Worm (Caenorhabditis elegans): ENCODE data around the gene C27F2.6.

The C27F2.6 gene

ce11 chrIII:5013915-5014346, 33.7 kb upstream of the C27F2.6 start (continued):
- TF ChIP-seq Y75B8A.6 (GFP tag; IDR thresholded peaks at IDR 0.05): no peak
- TF ChIP-seq nhr-77 (tag; optimal IDR thresholded peaks at IDR 0.05): peak; percentile 85
- TF ChIP-seq zip-2 (tag; optimal IDR thresholded peaks at IDR 0.05): peak; percentile 34
- no peak for TF ChIP-seq daf-8 (GFP tag; IDR thresholded peaks at IDR 0.05)
- TF ChIP-seq tag-97 (GFP tag; IDR thresholded peaks at IDR 0.05): no peak
- no peak for TF ChIP-seq ztf-11 (tag; optimal IDR thresholded peaks at IDR 0.05)
- peak; percentile 73 for TF ChIP-seq mxl-3 (GFP tag; optimal IDR thresholded peaks at IDR 0.05)
- TF ChIP-seq F37D6.2 (tag; optimal IDR thresholded peaks at IDR 0.05): peak; percentile 85
- no peak for TF ChIP-seq lin-15B (tag; optimal IDR thresholded peaks at IDR 0.05)
- no peak for TF ChIP-seq F26F4.8 (GFP tag; conservative IDR thresholded peaks at IDR 0.05)
- TF ChIP-seq nhr-111 (GFP tag; optimal IDR thresholded peaks at IDR 0.05): no peak
- TF ChIP-seq hlh-30 (tag; optimal IDR thresholded peaks at IDR 0.05; ENCODE audit: insufficient read depth): peak; percentile 82
- TF ChIP-seq ZK546.5 (tag; optimal IDR thresholded peaks at IDR 0.05): no peak
- TF ChIP-seq fkh-10 (GFP tag; optimal IDR thresholded peaks at IDR 0.05): peak; percentile 70
- TF ChIP-seq aha-1 (tag): peak; percentile 98
- TF ChIP-seq lim-7 (GFP tag; IDR thresholded peaks at IDR 0.05): 0 out of 2 replicates have a peak, but pooled peaks have one; percentile 35
- no peak for TF ChIP-seq D1046.2 (GFP tag; IDR thresholded peaks at IDR 0.05)
- peak; percentile 28 for TF ChIP-seq cey-2 (tag; optimal IDR thresholded peaks at IDR 0.05; ENCODE audit: borderline replicate concordance, insufficient read depth)
- peak; percentile 21 for TF ChIP-seq gei-8 (GFP tag; optimal IDR thresholded peaks at IDR 0.05)
- no peak for TF ChIP-seq F10B5.3 (tag; optimal IDR thresholded peaks at IDR 0.05)
- TF ChIP-seq dmd-6 (GFP tag; IDR thresholded peaks at IDR 0.05): peak; percentile 64
- TF ChIP-seq ceh-28 (tag; optimal IDR thresholded peaks at IDR 0.05): peak; percentile 65
- TF ChIP-seq unc-62 (GFP tag; optimal IDR thresholded peaks at IDR 0.05 in 1 of 2): peak in 1 of 2 experiments; percentile 99
- TF ChIP-seq unc-62 (tag; optimal IDR thresholded peaks at IDR 0.05): no peak
- TF ChIP-seq saeg-2 (GFP tag; IDR thresholded peaks at IDR 0.05): no peak
- TF ChIP-seq pha-4 (GFP tag; IDR thresholded peaks at IDR 0.05): peak; percentile 76; the same call in 1 of the 2 replicates
- peak; percentile 16 for TF ChIP-seq pha-4 (tag; optimal IDR thresholded peaks at IDR 0.05)
- 0 out of 2 replicates have a peak, but pooled peaks have one; percentile 39 for TF ChIP-seq vab-7 (GFP tag; IDR thresholded peaks at IDR 0.05)
- TF ChIP-seq mdl-1 (tag; optimal IDR thresholded peaks at IDR 0.05): peak; percentile 42 to 78
- TF ChIP-seq nhr-48 (tag; optimal IDR thresholded peaks at IDR 0.05): peak; percentile 58
- no peak for TF ChIP-seq nhr-41 (GFP tag; IDR thresholded peaks at IDR 0.05)
- no peak for TF ChIP-seq unc-39 (tag; optimal IDR thresholded peaks at IDR 0.05)
- peak; percentile 71; the same call in 1 of the 2 replicates for TF ChIP-seq php-3 (GFP tag; IDR thresholded peaks at IDR 0.05)
- TF ChIP-seq lin-38 (GFP tag; IDR thresholded peaks at IDR 0.05): peak; percentile 67
- TF ChIP-seq nhr-10 (tag; optimal IDR thresholded peaks at IDR 0.05): peak; percentile 69
- TF ChIP-seq ceh-44 (GFP tag; IDR thresholded peaks at IDR 0.05): no peak
- TF ChIP-seq zfp-2 (tag; optimal IDR thresholded peaks at IDR 0.05): no peak
- TF ChIP-seq hlh-11 (tag; optimal IDR thresholded peaks at IDR 0.05): peak; percentile 94
- 0 out of 2 replicates have a peak, but pooled peaks have one; percentile 15 for TF ChIP-seq arid-1 (GFP tag; conservative IDR thresholded peaks at IDR 0.05)
- TF ChIP-seq hif-1 (tag; optimal IDR thresholded peaks at IDR 0.05): peak in 1 of 2 experiments; percentile 73
- TF ChIP-seq ces-1 (GFP tag; optimal IDR thresholded peaks at IDR 0.05): peak; percentile 71
- TF ChIP-seq lin-13 (GFP tag; optimal IDR thresholded peaks at IDR 0.05): peak; percentile 63
- peak; percentile 65 for TF ChIP-seq nhr-6 (tag; optimal IDR thresholded peaks at IDR 0.05)
- TF ChIP-seq ctbp-1 (GFP tag; IDR thresholded peaks at IDR 0.05): peak; percentile 85
- TF ChIP-seq nhr-25 (tag; optimal IDR thresholded peaks at IDR 0.05; ENCODE audit: borderline replicate concordance, insufficient read depth): peak; percentile 62
- TF ChIP-seq mes-2 (tag; optimal IDR thresholded peaks at IDR 0.05; ENCODE audit: poor library complexity, severe bottlenecking): peak; percentile 75
- 0 out of 4 replicates have a peak, but pooled peaks of 1 of the 2 experiments have one; percentile 28 for TF ChIP-seq madf-5 (GFP tag; IDR thresholded peaks at IDR 0.05)
